Worm (Caenorhabditis elegans) whole organism, mixed stage, embryonic: ENCODE data around the gene arrd-11.

Experiments
- blmp-1 ChIP-seq: fragments of 150-350 bp; optimal IDR thresholded peaks from 2 replicates; lab custom pipeline; 2014; ENCODE audit warnings: missing biosample characterization, missing genetic modification characterization
- lsy-2 ChIP-seq: fragments of 150-350 bp; optimal IDR thresholded peaks from 2 replicates; lab custom pipeline; 2014; ENCODE audit warnings: missing biosample characterization, missing genetic modification characterization
- mep-1 ChIP-seq: fragments of 150-350 bp; optimal IDR thresholded peaks from 2 replicates; lab custom pipeline; 2017; ENCODE audit warnings: missing biosample characterization, missing genetic modification reagents, missing genetic modification characterization, inconsistent platforms
- nhr-28 ChIP-seq: fragments of 150-350 bp; optimal IDR thresholded peaks from 2 replicates; lab custom pipeline; 2014; ENCODE audit warnings: missing biosample characterization, missing genetic modification characterization
- nhr-76 ChIP-seq: sonication (generic microtip); optimal IDR thresholded peaks from 2 replicates; lab custom pipeline; 2017; ENCODE audit warnings: missing biosample characterization, missing genetic modification characterization
- snpc-4 ChIP-seq: fragments of 150-350 bp; optimal IDR thresholded peaks from 2 replicates; lab custom pipeline; 2014; ENCODE audit warnings: missing biosample characterization, missing genetic modification characterization

- TF ChIP-seq lsy-2 = no peak
- no peak for TF ChIP-seq nhr-76 (tag; lab: Kevin White, UChicago)
- TF ChIP-seq mep-1 = no peak
- no peak for TF ChIP-seq blmp-1 (tag; lab: Kevin White, UChicago)
- TF ChIP-seq snpc-4 (tag; lab: Kevin White, UChicago) = no peak
- no peak for TF ChIP-seq nhr-28
Measured at ce11 chrII:13737751-13738525, 25.3 kb upstream of the arrd-11 start.
